Fruit fly (Drosophila melanogaster) whole organism, embryonic: ENCODE data around the gene Ilp6.

Experiments used
- Ada2b ChIP-seq: fragments of 200-800 bp; sonication (Bioruptor generic); IDR thresholded peaks from 2 replicates; pipeline ENCODE4 v1.3.6; 2022; ENCODE audit warnings: missing biosample characterization, missing genetic modification characterization
- Adf1 ChIP-seq: fragments of 200-800 bp; sonication (Bioruptor generic); IDR thresholded peaks from 2 replicates; pipeline ENCODE4 v1.3.6; 2022; ENCODE audit warnings: missing biosample characterization, missing genetic modification characterization
- Atf3 ChIP-seq: fragments of 200-800 bp; sonication (Bioruptor generic); optimal IDR thresholded peaks from 3 replicates; lab custom pipeline; 2016; ENCODE audit warnings: missing biosample characterization, missing genetic modification characterization
- BtbVII ChIP-seq: fragments of 200-800 bp; sonication (Bioruptor generic); optimal IDR thresholded peaks from 3 replicates; lab custom pipeline; 2017; ENCODE audit warnings: missing biosample characterization, mild to moderate bottlenecking, missing genetic modification characterization
- Bteb2 ChIP-seq: fragments of 200-800 bp; sonication (Bioruptor generic); optimal IDR thresholded peaks from 2 replicates; lab custom pipeline; 2016; ENCODE audit warnings: missing biosample characterization, missing genetic modification characterization
- CG10543 ChIP-seq: fragments of 200-800 bp; sonication (Bioruptor generic); optimal IDR thresholded peaks from 3 replicates; lab custom pipeline; 2017; ENCODE audit warnings: missing biosample characterization, mild to moderate bottlenecking, missing genetic modification characterization, moderate library complexity
- CG11456 ChIP-seq: fragments of 200-800 bp; sonication (Bioruptor generic); IDR thresholded peaks from 3 replicates; pipeline ENCODE4 v1.3.6; 2022; ENCODE audit warnings: missing biosample characterization, missing genetic modification characterization
- CG11696 ChIP-seq: fragments of 200-800 bp; sonication (Bioruptor generic); IDR thresholded peaks from 2 replicates; pipeline ENCODE4 v1.3.6; 2022; ENCODE audit warnings: missing biosample characterization, missing genetic modification characterization
- CG17186 ChIP-seq: fragments of 200-800 bp; sonication (Bioruptor generic); optimal IDR thresholded peaks from 3 replicates; lab custom pipeline; 2017; ENCODE audit warnings: missing biosample characterization, missing genetic modification reagents, missing genetic modification characterization
- CG17328 ChIP-seq: fragments of 200-800 bp; sonication (Bioruptor generic); IDR thresholded peaks from 2 replicates; pipeline ENCODE4 v1.3.6; 2022; ENCODE audit warnings: missing biosample characterization, missing genetic modification characterization
- CG17359 ChIP-seq: fragments of 200-800 bp; sonication (Bioruptor generic); optimal IDR thresholded peaks from 3 replicates; lab custom pipeline; 2018; ENCODE audit warnings: missing biosample characterization, mild to moderate bottlenecking, missing genetic modification characterization, moderate library complexity
- CG1832 ChIP-seq: fragments of 200-800 bp; sonication (Bioruptor generic); optimal IDR thresholded peaks from 2 replicates; lab custom pipeline; 2017; ENCODE audit warnings: missing biosample characterization, mild to moderate bottlenecking, missing genetic modification characterization, inconsistent platforms
- CG18476 ChIP-seq: fragments of 200-800 bp; sonication (Bioruptor generic); optimal IDR thresholded peaks from 2 replicates; lab custom pipeline; 2016; ENCODE audit warnings: missing biosample characterization, mild to moderate bottlenecking, missing genetic modification characterization
- CG32772 ChIP-seq: fragments of 200-800 bp; sonication (Bioruptor generic); IDR thresholded peaks from 2 replicates; pipeline ENCODE4 v1.3.6; 2022; ENCODE audit warnings: missing biosample characterization, missing genetic modification characterization
- CG34224 ChIP-seq: fragments of 200-800 bp; sonication (Bioruptor generic); IDR thresholded peaks from 3 replicates; pipeline ENCODE4 v1.3.6; 2022; ENCODE audit warnings: missing biosample characterization, missing genetic modification characterization; ENCODE audit not compliant: partially characterized antibody
- CG4404 ChIP-seq: fragments of 200-800 bp; sonication (Bioruptor generic); IDR thresholded peaks from 2 replicates; pipeline ENCODE4 v1.3.6; 2022; ENCODE audit warnings: missing biosample characterization, missing genetic modification characterization
- CG5953 ChIP-seq: fragments of 200-800 bp; sonication (Bioruptor generic); IDR thresholded peaks from 2 replicates; pipeline ENCODE4 v1.3.6; 2022; ENCODE audit warnings: missing biosample characterization, missing genetic modification characterization
- Doc3 ChIP-seq: fragments of 200-800 bp; sonication (Bioruptor generic); IDR thresholded peaks from 3 replicates; pipeline ENCODE4 v1.3.6; 2022; ENCODE audit warnings: missing biosample characterization, missing genetic modification characterization; ENCODE audit not compliant: partially characterized antibody
- Gug ChIP-seq: fragments of 200-800 bp; sonication (Bioruptor generic); IDR thresholded peaks from 4 replicates; pipeline ENCODE4 v1.3.6; 2022; ENCODE audit warnings: missing biosample characterization, missing genetic modification characterization
- Hey ChIP-seq: fragments of 200-800 bp; sonication (Bioruptor generic); optimal IDR thresholded peaks from 3 replicates; lab custom pipeline; 2018; ENCODE audit warnings: missing biosample characterization, mild to moderate bottlenecking, missing genetic modification characterization
- Hmr ChIP-seq: fragments of 200-800 bp; sonication (Bioruptor generic); optimal IDR thresholded peaks from 3 replicates; lab custom pipeline; 2017; ENCODE audit warnings: mild to moderate bottlenecking, missing biosample characterization, missing genetic modification reagents, missing genetic modification characterization
- Lpt ChIP-seq: fragments of >200 bp; optimal IDR thresholded peaks from 2 replicates; lab custom pipeline; 2018; ENCODE audit warnings: missing biosample characterization, missing genetic modification characterization
- Meics ChIP-seq: fragments of 200-800 bp; sonication (Bioruptor generic); optimal IDR thresholded peaks from 2 replicates; lab custom pipeline; 2017; ENCODE audit warnings: missing biosample characterization, mild to moderate bottlenecking, missing genetic modification characterization
- NK7.1 ChIP-seq: fragments of 200-800 bp; sonication (Bioruptor generic); optimal IDR thresholded peaks from 3 replicates; lab custom pipeline; 2016; ENCODE audit warnings: missing biosample characterization, missing genetic modification characterization
- Ptx1 ChIP-seq: fragments of 200-800 bp; sonication (Bioruptor generic); IDR thresholded peaks from 2 replicates; pipeline ENCODE4 v1.3.6; 2022; ENCODE audit warnings: missing biosample characterization, missing genetic modification characterization
- abd-A ChIP-seq: fragments of 200-800 bp; sonication (Bioruptor generic); optimal IDR thresholded peaks from 3 replicates; lab custom pipeline; 2019; ENCODE audit warnings: missing biosample characterization, mild to moderate bottlenecking, missing genetic modification characterization, moderate library complexity
- amos ChIP-seq: fragments of 200-800 bp; sonication (Bioruptor generic); IDR thresholded peaks from 2 replicates; pipeline ENCODE4 v1.3.6; 2022; ENCODE audit warnings: missing biosample characterization, missing genetic modification characterization; ENCODE audit not compliant: partially characterized antibody
- ase ChIP-seq: fragments of 200-800 bp; sonication (Bioruptor generic); IDR thresholded peaks from 3 replicates; pipeline ENCODE4 v1.3.6; 2022; ENCODE audit warnings: missing biosample characterization, missing genetic modification characterization
- cad ChIP-seq: fragments of >200 bp; optimal IDR thresholded peaks from 2 replicates; lab custom pipeline; 2017; ENCODE audit warnings: missing biosample characterization, missing genetic modification characterization
- chinmo ChIP-seq: fragments of 200-800 bp; sonication (Bioruptor generic); IDR thresholded peaks from 4 replicates; pipeline ENCODE4 v1.3.6; 2022; ENCODE audit warnings: missing biosample characterization, missing genetic modification characterization; ENCODE audit not compliant: partially characterized antibody
- crc ChIP-seq: fragments of 200-800 bp; sonication (Bioruptor generic); optimal IDR thresholded peaks from 2 replicates; lab custom pipeline; 2016; ENCODE audit warnings: missing biosample characterization, missing genetic modification characterization
- crol ChIP-seq: fragments of 200-800 bp; sonication (Bioruptor generic); IDR thresholded peaks from 2 replicates; pipeline ENCODE4 v1.3.6; 2022; ENCODE audit warnings: missing biosample characterization, missing genetic modification characterization
- dati ChIP-seq: fragments of 200-800 bp; sonication (Bioruptor generic); IDR thresholded peaks from 2 replicates; pipeline ENCODE4 v1.3.6; 2022; ENCODE audit warnings: missing biosample characterization, missing genetic modification characterization
- dm ChIP-seq: fragments of 200-800 bp; sonication (Bioruptor generic); optimal IDR thresholded peaks from 3 replicates; lab custom pipeline; 2016; ENCODE audit warnings: missing biosample characterization, missing genetic modification characterization
- dpn ChIP-seq, 2 experiments: fragments of 200-800 bp; sonication (Bioruptor generic); optimal IDR thresholded peaks; 3 replicates each; lab custom pipeline; 2016; ENCODE audit warnings: missing biosample characterization in 2 of 2, missing genetic modification characterization in 2 of 2
- fd64A ChIP-seq: fragments of 200-800 bp; sonication (Bioruptor generic); optimal IDR thresholded peaks from 3 replicates; lab custom pipeline; 2018; ENCODE audit warnings: missing biosample characterization, mild to moderate bottlenecking, missing genetic modification characterization
- fru ChIP-seq: fragments of >200 bp; optimal IDR thresholded peaks from 2 replicates; lab custom pipeline; 2017
- gsb-n ChIP-seq: fragments of 200-800 bp; sonication (Bioruptor generic); optimal IDR thresholded peaks from 3 replicates; lab custom pipeline; 2018; ENCODE audit warnings: missing biosample characterization, mild to moderate bottlenecking, missing genetic modification characterization
- kni ChIP-seq: fragments of 200-800 bp; sonication (Bioruptor generic); optimal IDR thresholded peaks from 3 replicates; lab custom pipeline; 2017; ENCODE audit warnings: mild to moderate bottlenecking, missing biosample characterization, missing genetic modification reagents, missing genetic modification characterization
- lmd ChIP-seq: fragments of 200-800 bp; sonication (Bioruptor generic); IDR thresholded peaks from 2 replicates; pipeline ENCODE4 v1.3.6; 2022; ENCODE audit warnings: missing biosample characterization, missing genetic modification characterization
- nerfin-1 ChIP-seq: fragments of 200-800 bp; sonication (Bioruptor generic); optimal IDR thresholded peaks from 3 replicates; lab custom pipeline; 2019; ENCODE audit warnings: missing biosample characterization, mild to moderate bottlenecking, missing genetic modification characterization, moderate library complexity
- nom ChIP-seq: fragments of 200-800 bp; sonication (Bioruptor generic); optimal IDR thresholded peaks from 2 replicates; lab custom pipeline; 2017; ENCODE audit warnings: missing biosample characterization, missing genetic modification characterization, mild to moderate bottlenecking, moderate library complexity, missing genetic modification reagents
- onecut ChIP-seq: fragments of 200-800 bp; sonication (Bioruptor generic); IDR thresholded peaks from 2 replicates; pipeline ENCODE4 v1.3.6; 2022; ENCODE audit warnings: missing biosample characterization, missing genetic modification characterization
- pnt ChIP-seq: fragments of 200-800 bp; sonication (Bioruptor generic); optimal IDR thresholded peaks from 3 replicates; lab custom pipeline; 2016; ENCODE audit warnings: missing biosample characterization, missing genetic modification characterization
- psq ChIP-seq: fragments of 200-800 bp; sonication (Bioruptor generic); optimal IDR thresholded peaks from 2 replicates; lab custom pipeline; 2017; ENCODE audit warnings: missing biosample characterization, missing genetic modification characterization
- pum ChIP-seq: fragments of 200-800 bp; sonication (Bioruptor generic); optimal IDR thresholded peaks from 2 replicates; lab custom pipeline; 2016; ENCODE audit warnings: missing biosample characterization, missing genetic modification characterization
- rib ChIP-seq: fragments of 200-800 bp; sonication (Bioruptor generic); IDR thresholded peaks from 2 replicates; pipeline ENCODE4 v1.3.6; 2022; ENCODE audit warnings: missing biosample characterization, missing genetic modification characterization
- row ChIP-seq: fragments of 200-800 bp; sonication (Bioruptor generic); IDR thresholded peaks from 3 replicates; pipeline ENCODE4 v1.3.6; 2022; ENCODE audit warnings: missing biosample characterization, missing genetic modification characterization
- sna ChIP-seq: fragments of 200-800 bp; sonication (Bioruptor generic); IDR thresholded peaks from 2 replicates; pipeline ENCODE4 v1.3.6; 2022; ENCODE audit warnings: missing biosample characterization, missing genetic modification characterization; ENCODE audit not compliant: partially characterized antibody
- sr ChIP-seq: fragments of 200-800 bp; sonication (Bioruptor generic); IDR thresholded peaks from 3 replicates; pipeline ENCODE4 v1.3.6; 2022; ENCODE audit warnings: missing biosample characterization, missing genetic modification characterization
- yki ChIP-seq: fragments of >200 bp; optimal IDR thresholded peaks from 3 replicates; lab custom pipeline; 2018
- zen2 ChIP-seq: fragments of 200-800 bp; sonication (Bioruptor generic); IDR thresholded peaks from 3 replicates; pipeline ENCODE4 v1.3.6; 2022; ENCODE audit warnings: missing biosample characterization, missing genetic modification characterization; ENCODE audit not compliant: partially characterized antibody
- zf30C ChIP-seq: fragments of 200-800 bp; sonication (Bioruptor generic); optimal IDR thresholded peaks from 3 replicates; lab custom pipeline; 2018; ENCODE audit warnings: missing biosample characterization, mild to moderate bottlenecking, missing genetic modification characterization

The Ilp6 gene

DNA sequence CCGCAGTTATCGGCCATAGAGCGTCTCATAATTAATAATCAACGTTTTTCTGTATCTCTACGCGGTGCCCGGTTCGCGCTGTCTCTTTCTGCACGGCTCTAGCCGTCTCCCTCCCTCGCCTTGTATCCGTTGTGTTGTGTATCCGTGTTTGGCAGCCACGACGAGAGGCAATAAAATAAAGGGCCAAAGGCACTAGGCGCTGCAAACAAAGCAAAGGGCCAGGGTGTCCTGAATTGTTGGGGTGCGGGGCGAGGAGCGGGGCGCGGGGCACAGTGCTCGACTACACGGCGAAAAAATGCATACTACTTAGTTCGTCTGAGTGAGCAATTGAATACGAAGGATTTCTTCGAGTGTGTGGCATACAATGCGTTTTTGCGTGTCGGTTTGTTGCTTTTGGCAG lies 26.9 kb downstream of the Ilp6 start (continued):
- TF ChIP-seq nerfin-1 (tag; lab: Kevin White, UChicago) (no peak), CG1832 (GFP tag; lab: Kevin White, UChicago) (peak; percentile 85), gsb-n (tag; lab: Kevin White, UChicago) (no peak), crc (GFP tag; lab: Kevin White, UChicago) (no peak), dati (GFP tag; lab: Robert Waterston, UW) (no peak), zf30C (GFP tag; lab: Kevin White, UChicago) (peak; percentile 96), pum (no peak), CG17359 (tag; lab: Kevin White, UChicago) (no peak), amos (GFP tag; lab: Robert Waterston, UW) (no peak), NK7.1 (GFP tag; lab: Kevin White, UChicago) (no peak), CG11456 (GFP tag; lab: Robert Waterston, UW) (no peak), sna (GFP tag; lab: Robert Waterston, UW) (no peak), dm (GFP tag; lab: Kevin White, UChicago) (no peak), CG18476 (GFP tag; lab: Kevin White, UChicago) (no peak), chinmo (GFP tag; lab: Robert Waterston, UW) (0 out of 4 replicates have a peak, but pooled peaks have one; percentile 22), CG17186 (GFP tag; lab: Kevin White, UChicago) (no peak), CG5953 (GFP tag; lab: Robert Waterston, UW) (no peak), rib (GFP tag; lab: Robert Waterston, UW) (no peak), Hmr (no peak), Hey (tag; lab: Kevin White, UChicago) (no peak), zen2 (GFP tag; lab: Robert Waterston, UW) (no peak), Ada2b (GFP tag; lab: Robert Waterston, UW) (no peak), Lpt (GFP tag; lab: Kevin White, UChicago) (peak; percentile 13), BtbVII (no peak), fru (lab: Kevin White, UChicago) (no peak), kni (peak; percentile 39), abd-A (tag; lab: Kevin White, UChicago) (peak; percentile 61), Gug (GFP tag; lab: Robert Waterston, UW) (no peak), CG17328 (GFP tag; lab: Robert Waterston, UW) (no peak), dpn (GFP tag; optimal IDR thresholded peaks at IDR 0.05; lab: Kevin White, UChicago) (no peak), CG11696 (GFP tag; lab: Robert Waterston, UW) (no peak), psq (no peak), nom (peak; percentile 3), CG4404 (GFP tag; lab: Robert Waterston, UW) (no peak), pnt (GFP tag; lab: Kevin White, UChicago) (no peak), Meics (no peak), lmd (GFP tag; lab: Robert Waterston, UW) (no peak), yki (lab: Kevin White, UChicago) (no peak), fd64A (GFP tag; lab: Kevin White, UChicago) (no peak), sr (GFP tag; lab: Robert Waterston, UW) (no peak), onecut (GFP tag; lab: Robert Waterston, UW) (0 out of 2 replicates have a peak, but pooled peaks have one; percentile 9), crol (peak; percentile 95), row (GFP tag; lab: Robert Waterston, UW) (peak; percentile 43; the same call in 1 of the 3 replicates), CG10543 (GFP tag; lab: Kevin White, UChicago) (no peak), CG32772 (GFP tag; lab: Robert Waterston, UW) (no peak), Atf3 (GFP tag; lab: Kevin White, UChicago) (no peak), CG34224 (GFP tag; lab: Robert Waterston, UW) (no peak), Adf1 (GFP tag; lab: Robert Waterston, UW) (peak; percentile 28; the same call in 1 of the 2 replicates), Doc3 (no peak), Bteb2 (GFP tag; lab: Kevin White, UChicago) (no peak), cad (GFP tag; lab: Kevin White, UChicago) (peak; percentile 67), Ptx1 (no peak), ase (GFP tag; lab: Robert Waterston, UW) (no peak)
